Worm (Caenorhabditis elegans): ENCODE data around the gene Y46G5A.36.

- no peak for TF ChIP-seq madf-8 (GFP tag; conservative IDR thresholded peaks at IDR 0.05)
- no peak for TF ChIP-seq rec-8 (tag; optimal IDR thresholded peaks at IDR 0.05)
- no peak for TF ChIP-seq snpc-4 (GFP tag; optimal IDR thresholded peaks at IDR 0.05)
- no peak for TF ChIP-seq snpc-4 (tag; optimal IDR thresholded peaks at IDR 0.05)
- TF ChIP-seq hmg-1.2 (GFP tag; IDR thresholded peaks at IDR 0.05): no peak
- no peak for TF ChIP-seq ets-4 (GFP tag; optimal IDR thresholded peaks at IDR 0.05)
- peak; percentile 73; the same call in 1 of the 2 replicates for TF ChIP-seq zfh-2 (GFP tag; conservative IDR thresholded peaks at IDR 0.05)
- peak; percentile 42 for TF ChIP-seq unc-62 (GFP tag; optimal IDR thresholded peaks at IDR 0.05)
- TF ChIP-seq ama-1 (optimal IDR thresholded peaks at IDR 0.05): peak; percentile 26
- TF ChIP-seq ama-1 (GFP tag; optimal IDR thresholded peaks at IDR 0.05): no peak
- TF ChIP-seq sdz-38 (tag; optimal IDR thresholded peaks at IDR 0.05): no peak
- TF ChIP-seq tbp1 (GFP tag; optimal IDR thresholded peaks at IDR 0.05): no peak
- TF ChIP-seq lin-26 (GFP tag; IDR thresholded peaks at IDR 0.05): no peak
- no peak for TF ChIP-seq F39B2.1 (GFP tag; IDR thresholded peaks at IDR 0.05)
- no peak for TF ChIP-seq B0035.1 (tag; optimal IDR thresholded peaks at IDR 0.05)
Measured at ce11 chrII:12797211-12797794, 26.2 kb upstream of the Y46G5A.36 start.

All from whole organism, young adult.